Worm (Caenorhabditis elegans) whole organism, L1 larva: ENCODE data around the gene T25B9.4.

ENCODE experiments used
- aly-2 ChIP-seq: fragments of 150-350 bp; optimal IDR thresholded peaks from 2 replicates; lab custom pipeline; 2014; ENCODE audit warnings: missing biosample characterization, missing genetic modification characterization
- ceh-82 ChIP-seq, 3 experiments: fragments of 150-350 bp in 1 of 3; sonication (generic microtip) in 2 of 3; optimal IDR thresholded peaks; 2 replicates each; lab custom pipeline; 2014 to 2017; ENCODE audit warnings: missing biosample characterization in 3 of 3, missing genetic modification characterization in 3 of 3
- nhr-77 ChIP-seq: fragments of 150-350 bp; optimal IDR thresholded peaks from 2 replicates; lab custom pipeline; 2014; ENCODE audit warnings: missing biosample characterization, missing genetic modification characterization
- vab-15 ChIP-seq: sonication (generic microtip); optimal IDR thresholded peaks from 2 replicates; lab custom pipeline; 2017; ENCODE audit warnings: missing genotype, mild to moderate bottlenecking, missing genetic modification characterization, missing compliant biosample characterization

ce11 chrIV:10761344-10761743 lies 3.8 kb upstream of the T25B9.4 start, which contains the start of gene ugt-54:
- no peak for TF ChIP-seq nhr-77
- TF ChIP-seq aly-2 (tag; lab: Kevin White, UChicago) = no peak
- TF ChIP-seq ceh-82 (tag; optimal IDR thresholded peaks at IDR 0.05; lab: Kevin White, UChicago) = no peak
- no peak for TF ChIP-seq vab-15 (tag; lab: Kevin White, UChicago)
